Fruit fly (Drosophila melanogaster) whole organism, embryonic: ENCODE measurements around the gene RpS7.

ENCODE experiments used
- Atf3 ChIP-seq: fragments of 200-800 bp; sonication (Bioruptor generic); optimal IDR thresholded peaks from 3 replicates; lab custom pipeline; 2016; ENCODE audit warnings: missing biosample characterization, missing genetic modification characterization
- C15 ChIP-seq: fragments of 200-800 bp; sonication (Bioruptor generic); IDR thresholded peaks from 3 replicates; pipeline ENCODE4 v1.3.6; 2022; ENCODE audit warnings: missing biosample characterization, missing genetic modification characterization
- CG12104 ChIP-seq: fragments of 200-800 bp; sonication (Bioruptor generic); optimal IDR thresholded peaks from 3 replicates; lab custom pipeline; 2016; ENCODE audit warnings: missing biosample characterization, missing genetic modification characterization
- CG12236 ChIP-seq: fragments of 200-800 bp; sonication (Bioruptor generic); optimal IDR thresholded peaks from 2 replicates; lab custom pipeline; 2016; ENCODE audit warnings: missing biosample characterization, missing genetic modification characterization
- CG12391 ChIP-seq: fragments of 200-800 bp; sonication (Bioruptor generic); optimal IDR thresholded peaks from 3 replicates; lab custom pipeline; 2018; ENCODE audit warnings: missing biosample characterization, mild to moderate bottlenecking, missing genetic modification characterization, moderate library complexity
- CG12942 ChIP-seq: fragments of 200-800 bp; sonication (Bioruptor generic); optimal IDR thresholded peaks from 3 replicates; lab custom pipeline; 2016; ENCODE audit warnings: missing biosample characterization, missing genetic modification characterization
- CG14667 ChIP-seq: fragments of 200-800 bp; sonication (Bioruptor generic); IDR thresholded peaks from 2 replicates; pipeline ENCODE4 v1.3.6; 2022; ENCODE audit warnings: missing biosample characterization, missing genetic modification characterization
- CG15011 ChIP-seq: fragments of 200-800 bp; sonication (Bioruptor generic); optimal IDR thresholded peaks from 3 replicates; lab custom pipeline; 2018; ENCODE audit warnings: missing biosample characterization, mild to moderate bottlenecking, missing genetic modification characterization
- CG3726 ChIP-seq: fragments of 200-800 bp; sonication (Bioruptor generic); IDR thresholded peaks from 3 replicates; pipeline ENCODE4, ENCODE4 v1.3.6; 2022; ENCODE audit warnings: missing biosample characterization, missing genetic modification characterization
- CG4360 ChIP-seq: fragments of 200-800 bp; sonication (Bioruptor generic); IDR thresholded peaks from 2 replicates; pipeline ENCODE4 v1.3.6; 2022; ENCODE audit warnings: missing biosample characterization, missing genetic modification characterization
- CG43689 ChIP-seq: fragments of 200-800 bp; sonication (Bioruptor generic); IDR thresholded peaks from 2 replicates; pipeline ENCODE4 v1.3.6; 2022; ENCODE audit warnings: missing biosample characterization, missing genetic modification characterization
- CG4820 ChIP-seq: fragments of 200-800 bp; sonication (Bioruptor generic); optimal IDR thresholded peaks from 3 replicates; lab custom pipeline; 2016; ENCODE audit warnings: missing biosample characterization, missing genetic modification characterization
- CG6689 ChIP-seq: fragments of 200-800 bp; sonication (Bioruptor generic); IDR thresholded peaks from 2 replicates; pipeline ENCODE4 v1.3.6; 2022; ENCODE audit warnings: missing biosample characterization, missing genetic modification characterization
- CG6765 ChIP-seq: fragments of 200-800 bp; sonication (Bioruptor generic); optimal IDR thresholded peaks from 3 replicates; lab custom pipeline; 2017; ENCODE audit warnings: missing biosample characterization, mild to moderate bottlenecking, missing genetic modification characterization
- CG6791 ChIP-seq: fragments of 200-800 bp; sonication (Bioruptor generic); IDR thresholded peaks from 3 replicates; pipeline ENCODE4 v1.3.6; 2022; ENCODE audit warnings: missing biosample characterization, missing genetic modification characterization; ENCODE audit not compliant: partially characterized antibody
- CG8388 ChIP-seq: fragments of 200-800 bp; sonication (Bioruptor generic); optimal IDR thresholded peaks from 2 replicates; lab custom pipeline; 2019; ENCODE audit warnings: missing biosample characterization, mild to moderate bottlenecking, missing genetic modification characterization, moderate library complexity
- CG8944 ChIP-seq: fragments of 200-800 bp; sonication (Bioruptor generic); optimal IDR thresholded peaks from 3 replicates; lab custom pipeline; 2016; ENCODE audit warnings: missing biosample characterization, missing genetic modification characterization
- Dref ChIP-seq: fragments of 200-800 bp; sonication (Bioruptor generic); IDR thresholded peaks from 2 replicates; pipeline ENCODE4 v1.3.6; 2022; ENCODE audit warnings: missing biosample characterization, missing genetic modification characterization
- Fer3 ChIP-seq: fragments of 200-800 bp; sonication (Bioruptor generic); optimal IDR thresholded peaks from 2 replicates; lab custom pipeline; 2018; ENCODE audit warnings: missing biosample characterization, mild to moderate bottlenecking, missing genetic modification characterization, moderate library complexity
- Hey ChIP-seq: fragments of 200-800 bp; sonication (Bioruptor generic); optimal IDR thresholded peaks from 3 replicates; lab custom pipeline; 2018; ENCODE audit warnings: missing biosample characterization, mild to moderate bottlenecking, missing genetic modification characterization
- Myb ChIP-seq: fragments of 200-800 bp; sonication (Bioruptor generic); optimal IDR thresholded peaks from 2 replicates; lab custom pipeline; 2016; ENCODE audit warnings: missing biosample characterization, missing genetic modification characterization
- NC2β ChIP-seq: fragments of 200-800 bp; sonication (Bioruptor generic); optimal IDR thresholded peaks from 2 replicates; lab custom pipeline; 2016; ENCODE audit warnings: missing biosample characterization, missing genetic modification characterization
- Neu2 ChIP-seq: fragments of 200-800 bp; sonication (Bioruptor generic); optimal IDR thresholded peaks from 3 replicates; lab custom pipeline; 2016; ENCODE audit warnings: missing biosample characterization, missing genetic modification characterization, borderline replicate concordance
- Oaz ChIP-seq: fragments of 200-800 bp; sonication (Bioruptor generic); IDR thresholded peaks from 2 replicates; pipeline ENCODE4 v1.3.6; 2022; ENCODE audit warnings: missing biosample characterization, missing genetic modification characterization
- Opbp ChIP-seq: fragments of 200-800 bp; sonication (Bioruptor generic); IDR thresholded peaks from 3 replicates; pipeline ENCODE4 v1.3.6; 2022; ENCODE audit warnings: missing biosample characterization, missing genetic modification characterization; ENCODE audit not compliant: partially characterized antibody
- PHDP ChIP-seq: fragments of 200-800 bp; sonication (Bioruptor generic); optimal IDR thresholded peaks from 3 replicates; lab custom pipeline; 2018; ENCODE audit warnings: missing biosample characterization, mild to moderate bottlenecking, missing genetic modification characterization, moderate library complexity
- Sox100B ChIP-seq: fragments of 200-800 bp; sonication (Bioruptor generic); optimal IDR thresholded peaks from 3 replicates; lab custom pipeline; 2018; ENCODE audit warnings: missing biosample characterization, mild to moderate bottlenecking, missing genetic modification characterization
- ac ChIP-seq: fragments of 200-800 bp; sonication (Bioruptor generic); optimal IDR thresholded peaks from 3 replicates; lab custom pipeline; 2017; ENCODE audit warnings: missing biosample characterization, mild to moderate bottlenecking, missing genetic modification characterization
- aop ChIP-seq: fragments of 200-800 bp; sonication (Bioruptor generic); IDR thresholded peaks from 2 replicates; pipeline ENCODE4 v1.3.6; 2022; ENCODE audit warnings: missing biosample characterization, missing genetic modification characterization
- bsh ChIP-seq, 2 experiments: fragments of 200-800 bp; sonication (Bioruptor generic); optimal IDR thresholded peaks; 2 replicates each; lab custom pipeline; 2017 to 2018; ENCODE audit warnings: mild to moderate bottlenecking in 2 of 2, missing biosample characterization in 2 of 2, missing genetic modification characterization in 2 of 2, moderate library complexity in 1 of 2
- cad ChIP-seq: fragments of >200 bp; optimal IDR thresholded peaks from 2 replicates; lab custom pipeline; 2017; ENCODE audit warnings: missing biosample characterization, missing genetic modification characterization
- cg ChIP-seq: fragments of 200-800 bp; sonication (Bioruptor generic); optimal IDR thresholded peaks from 3 replicates; lab custom pipeline; 2019; ENCODE audit warnings: missing biosample characterization, mild to moderate bottlenecking, missing genetic modification characterization, moderate library complexity
- chm ChIP-seq: fragments of 200-800 bp; sonication (Bioruptor generic); IDR thresholded peaks from 2 replicates; pipeline ENCODE4 v1.3.6; 2022; ENCODE audit warnings: missing biosample characterization, missing genetic modification characterization
- croc ChIP-seq: fragments of 200-800 bp; sonication (Bioruptor generic); conservative IDR thresholded peaks from 3 replicates; pipeline ENCODE4 v1.3.6; 2022; ENCODE audit warnings: missing biosample characterization, missing genetic modification characterization
- crol ChIP-seq: fragments of 200-800 bp; sonication (Bioruptor generic); IDR thresholded peaks from 2 replicates; pipeline ENCODE4 v1.3.6; 2022; ENCODE audit warnings: missing biosample characterization, missing genetic modification characterization
- cwo ChIP-seq: fragments of 200-800 bp; sonication (Bioruptor generic); optimal IDR thresholded peaks from 3 replicates; lab custom pipeline; 2017; ENCODE audit warnings: missing biosample characterization, missing genetic modification characterization, mild to moderate bottlenecking, moderate library complexity, missing genetic modification reagents
- dan ChIP-seq: fragments of 200-800 bp; sonication (Bioruptor generic); IDR thresholded peaks from 2 replicates; pipeline ENCODE4 v1.3.6; 2022; ENCODE audit warnings: missing biosample characterization, missing genetic modification characterization
- dm ChIP-seq: fragments of 200-800 bp; sonication (Bioruptor generic); optimal IDR thresholded peaks from 3 replicates; lab custom pipeline; 2016; ENCODE audit warnings: missing biosample characterization, missing genetic modification characterization
- dysf ChIP-seq: fragments of 200-800 bp; sonication (Bioruptor generic); IDR thresholded peaks from 3 replicates; pipeline ENCODE4 v1.3.6; 2022; ENCODE audit warnings: missing biosample characterization, missing genetic modification characterization
- ems ChIP-seq: fragments of 200-800 bp; sonication (Bioruptor generic); optimal IDR thresholded peaks from 3 replicates; lab custom pipeline; 2016; ENCODE audit warnings: missing biosample characterization, missing genetic modification characterization
- esg ChIP-seq: fragments of 200-800 bp; sonication (Bioruptor generic); conservative IDR thresholded peaks from 2 replicates; pipeline ENCODE4 v1.3.6; 2022; ENCODE audit warnings: missing biosample characterization, missing genetic modification characterization
- eyg ChIP-seq: fragments of 200-800 bp; sonication (Bioruptor generic); optimal IDR thresholded peaks from 3 replicates; lab custom pipeline; 2016; ENCODE audit warnings: missing biosample characterization, missing genetic modification characterization
- gcm ChIP-seq: fragments of 200-800 bp; sonication (Bioruptor generic); optimal IDR thresholded peaks from 2 replicates; lab custom pipeline; 2019; ENCODE audit warnings: missing biosample characterization, mild to moderate bottlenecking, missing genetic modification characterization, moderate library complexity
- grn ChIP-seq: fragments of 200-800 bp; sonication (Bioruptor generic); optimal IDR thresholded peaks from 3 replicates; lab custom pipeline; 2017; ENCODE audit warnings: missing biosample characterization, missing genetic modification characterization
- gro ChIP-seq: fragments of 200-800 bp; sonication (Bioruptor generic); optimal IDR thresholded peaks from 2 replicates; lab custom pipeline; 2016; ENCODE audit warnings: missing biosample characterization, missing genetic modification characterization
- hth ChIP-seq: fragments of >200 bp; optimal IDR thresholded peaks from 2 replicates; lab custom pipeline; 2017; ENCODE audit warnings: inconsistent platforms
- lbe ChIP-seq: fragments of 200-800 bp; sonication (Bioruptor generic); optimal IDR thresholded peaks from 2 replicates; lab custom pipeline; 2016; ENCODE audit warnings: missing biosample characterization, mild to moderate bottlenecking, missing genetic modification characterization
- lilli ChIP-seq: fragments of 200-800 bp; sonication (Bioruptor generic); optimal IDR thresholded peaks from 3 replicates; lab custom pipeline; 2016; ENCODE audit warnings: missing biosample characterization, missing genetic modification characterization
- lmd ChIP-seq: fragments of 200-800 bp; sonication (Bioruptor generic); IDR thresholded peaks from 2 replicates; pipeline ENCODE4 v1.3.6; 2022; ENCODE audit warnings: missing biosample characterization, missing genetic modification characterization
- nerfin-2 ChIP-seq: fragments of 200-800 bp; sonication (Bioruptor generic); IDR thresholded peaks from 2 replicates; pipeline ENCODE4 v1.3.6; 2022; ENCODE audit warnings: missing biosample characterization, missing genetic modification characterization; ENCODE audit not compliant: partially characterized antibody
- nom ChIP-seq: fragments of 200-800 bp; sonication (Bioruptor generic); optimal IDR thresholded peaks from 2 replicates; lab custom pipeline; 2017; ENCODE audit warnings: missing biosample characterization, missing genetic modification characterization, mild to moderate bottlenecking, moderate library complexity, missing genetic modification reagents
- sqz ChIP-seq: fragments of 200-800 bp; sonication (Bioruptor generic); optimal IDR thresholded peaks from 3 replicates; lab custom pipeline; 2018; ENCODE audit warnings: missing biosample characterization, mild to moderate bottlenecking, missing genetic modification characterization
- wor ChIP-seq: fragments of 200-800 bp; sonication (Bioruptor generic); IDR thresholded peaks from 2 replicates; pipeline ENCODE4 v1.3.6; 2022; ENCODE audit warnings: missing biosample characterization, missing genetic modification characterization

Gene RpS7

DNA sequence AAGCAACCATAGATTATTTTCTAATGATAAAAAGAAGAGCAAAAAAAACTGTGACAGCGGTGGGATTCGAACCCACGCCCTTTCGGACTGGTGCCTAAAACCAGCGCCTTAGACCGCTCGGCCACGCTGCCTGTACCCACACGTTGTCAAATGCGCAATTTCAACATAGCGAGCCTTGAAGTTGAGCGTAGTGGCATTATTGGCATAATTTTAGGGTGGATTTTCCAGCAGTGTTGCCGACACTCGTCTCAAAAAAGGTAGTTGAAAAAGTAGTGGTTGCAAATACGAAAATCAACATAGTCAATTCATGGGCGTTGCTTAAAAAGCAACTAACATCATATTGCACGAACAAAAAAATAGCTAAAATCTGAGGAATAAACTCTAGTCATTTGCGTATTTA is 39.7 kb upstream of the RpS7 start (continued):
- TF ChIP-seq CG14667 (GFP tag; lab: Robert Waterston, UW): no peak
- no peak for TF ChIP-seq Atf3
- TF ChIP-seq crol (GFP tag; lab: Robert Waterston, UW): no peak
- TF ChIP-seq gcm (GFP tag; lab: Kevin White, UChicago): no peak
- no peak for TF ChIP-seq CG12942 (GFP tag; lab: Kevin White, UChicago)
- no peak for TF ChIP-seq CG3726
- TF ChIP-seq hth (lab: Kevin White, UChicago): no peak
- TF ChIP-seq CG12236 (GFP tag; lab: Kevin White, UChicago): no peak
- TF ChIP-seq Sox100B (GFP tag; lab: Kevin White, UChicago): no peak
- TF ChIP-seq eyg (GFP tag; lab: Kevin White, UChicago): no peak
- TF ChIP-seq chm (GFP tag; lab: Robert Waterston, UW): no peak
- no peak for TF ChIP-seq cad (GFP tag; lab: Kevin White, UChicago)
- no peak for TF ChIP-seq sqz
- no peak for TF ChIP-seq bsh (GFP tag; optimal IDR thresholded peaks at IDR 0.05; lab: Kevin White, UChicago)
- TF ChIP-seq cg: no peak
- TF ChIP-seq wor (GFP tag; lab: Robert Waterston, UW): no peak
- TF ChIP-seq CG43689 (GFP tag; lab: Robert Waterston, UW): no peak
- no peak for TF ChIP-seq CG8388 (GFP tag; lab: Kevin White, UChicago)
- TF ChIP-seq Myb (GFP tag; lab: Kevin White, UChicago): no peak
- no peak for TF ChIP-seq dm (GFP tag; lab: Kevin White, UChicago)
- TF ChIP-seq C15 (GFP tag; lab: Robert Waterston, UW): no peak
- no peak for TF ChIP-seq nom
- TF ChIP-seq lmd: no peak
- no peak for TF ChIP-seq grn
- TF ChIP-seq CG4360: 0 out of 2 replicates have a peak, but pooled peaks have one; percentile 20
- no peak for TF ChIP-seq esg (GFP tag; lab: Robert Waterston, UW)
- no peak for TF ChIP-seq NC2β (GFP tag; lab: Kevin White, UChicago)
- no peak for TF ChIP-seq CG12104 (GFP tag; lab: Kevin White, UChicago)
- no peak for TF ChIP-seq ems (GFP tag; lab: Kevin White, UChicago)
- no peak for TF ChIP-seq aop
- no peak for TF ChIP-seq CG8944 (GFP tag; lab: Kevin White, UChicago)
- TF ChIP-seq cwo: no peak
- TF ChIP-seq dysf (GFP tag; lab: Robert Waterston, UW): no peak
- TF ChIP-seq ac (GFP tag; lab: Kevin White, UChicago): no peak
- peak; percentile 90 for TF ChIP-seq CG6791
- TF ChIP-seq CG6689 (GFP tag; lab: Robert Waterston, UW): peak; percentile 40
- TF ChIP-seq Dref: no peak
- TF ChIP-seq CG6765 (GFP tag; lab: Kevin White, UChicago): no peak
- TF ChIP-seq dan (GFP tag; lab: Robert Waterston, UW): no peak
- peak; percentile 86 for TF ChIP-seq Opbp (GFP tag; lab: Robert Waterston, UW)
- no peak for TF ChIP-seq CG4820 (GFP tag; lab: Kevin White, UChicago)
- no peak for TF ChIP-seq Hey (tag; lab: Kevin White, UChicago)
- TF ChIP-seq PHDP: no peak
- no peak for TF ChIP-seq croc
- TF ChIP-seq Fer3 (tag; lab: Kevin White, UChicago): no peak
- TF ChIP-seq Neu2 (GFP tag; lab: Kevin White, UChicago): no peak
- TF ChIP-seq CG15011 (GFP tag; lab: Kevin White, UChicago): no peak
- TF ChIP-seq CG12391: no peak
- peak; percentile 65 for TF ChIP-seq nerfin-2 (GFP tag; lab: Robert Waterston, UW)
- no peak for TF ChIP-seq lilli (GFP tag; lab: Kevin White, UChicago)
- TF ChIP-seq lbe: no peak
- no peak for TF ChIP-seq Oaz (GFP tag; lab: Robert Waterston, UW)
- TF ChIP-seq gro: no peak
